Worm (Caenorhabditis elegans) whole organism, L3 larva: ENCODE data around the gene gcy-1.

Source experiments
- nhr-76 ChIP-seq: fragments of 150-350 bp; sonication (generic microtip); optimal IDR thresholded peaks from 5 replicates; lab custom pipeline; 2014; ENCODE audit warnings: missing biosample characterization, missing genetic modification characterization
- nhr-77 ChIP-seq: fragments of 150-350 bp; optimal IDR thresholded peaks from 2 replicates; lab custom pipeline; 2014; ENCODE audit warnings: missing biosample characterization, missing genetic modification characterization

DNA sequence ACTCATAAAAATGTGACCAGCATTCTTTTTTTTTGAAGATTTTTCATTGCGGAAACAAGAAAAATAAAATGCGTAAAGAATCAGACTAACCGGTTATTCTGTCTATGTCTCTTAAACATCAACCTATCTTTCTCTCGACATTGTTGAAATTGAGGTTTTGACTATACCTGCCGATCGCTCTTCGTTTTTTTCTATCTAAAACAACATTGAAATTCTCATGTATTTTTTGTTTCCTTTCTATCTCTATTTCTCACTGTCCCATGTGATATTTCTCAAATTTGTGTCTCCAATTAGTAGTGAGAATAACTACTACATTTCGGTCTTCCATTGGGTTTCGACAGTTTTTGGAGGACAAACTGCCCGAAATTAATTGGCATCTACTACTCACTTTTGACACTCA lies 44.2 kb upstream of the gcy-1 start:
- no peak for TF ChIP-seq nhr-77 (tag; lab: Kevin White, UChicago)
- TF ChIP-seq nhr-76 (tag; lab: Kevin White, UChicago) = no peak
